Fruit fly (Drosophila melanogaster) whole organism: ENCODE results near the gene sea.

Source experiments
- CG8478 ChIP-seq: fragments of >200 bp; optimal IDR thresholded peaks from 2 replicates; lab custom pipeline; 2018; ENCODE audit warnings: inconsistent platforms
- Dll ChIP-seq: fragments of >200 bp; optimal IDR thresholded peaks from 2 replicates; lab custom pipeline; 2017
- pan ChIP-seq: fragments of >200 bp; optimal IDR thresholded peaks from 2 replicates; lab custom pipeline; 2017
- psq ChIP-seq: fragments of >200 bp; optimal IDR thresholded peaks from 2 replicates; lab custom pipeline; 2017
- usp ChIP-seq: fragments of >200 bp; optimal IDR thresholded peaks from 2 replicates; lab custom pipeline; 2017; ENCODE audit warnings: missing biosample characterization, missing genetic modification characterization, mixed read lengths

DNA sequence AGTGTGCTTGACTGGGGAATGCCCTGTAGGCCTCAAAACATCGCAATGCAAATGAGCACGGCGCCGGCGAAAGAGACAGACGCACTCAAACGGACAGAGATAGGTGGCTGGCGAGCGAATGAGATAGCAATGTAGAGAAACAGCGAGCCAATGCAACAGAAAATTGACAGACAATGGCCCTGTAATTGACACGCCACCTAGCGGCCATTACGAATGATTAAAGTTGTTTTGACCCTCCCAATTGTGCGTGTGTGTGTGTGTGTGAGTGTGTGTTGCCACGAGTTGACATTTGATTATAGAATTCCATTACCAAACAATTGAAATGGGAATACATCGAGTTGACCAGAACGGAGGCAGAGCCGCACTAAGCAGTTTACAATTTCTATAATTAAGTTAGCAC is 22.7 kb downstream of the sea start:
- TF ChIP-seq pan (no peak), psq (no peak), CG8478 (lab: Kevin White, UChicago) (no peak), Dll (lab: Kevin White, UChicago) (no peak), usp (GFP tag; lab: Kevin White, UChicago) (no peak)
